Worm (Caenorhabditis elegans) whole organism, L1 larva: ENCODE measurements around the gene T05A8.6.

ENCODE experiments used
- C34B4.2 ChIP-seq: sonication (generic microtip); optimal IDR thresholded peaks from 2 replicates; lab custom pipeline; 2017; ENCODE audit warnings: mild to moderate bottlenecking, missing genetic modification characterization, missing compliant biosample characterization
- ces-1 ChIP-seq: fragments of 150-350 bp; optimal IDR thresholded peaks from 2 replicates; lab custom pipeline; 2014; ENCODE audit warnings: missing biosample characterization, missing genetic modification reagents, missing genetic modification characterization
- dsc-1 ChIP-seq: sonication (generic microtip); optimal IDR thresholded peaks from 2 replicates; lab custom pipeline; 2016; ENCODE audit warnings: mild to moderate bottlenecking, missing genetic modification characterization, missing compliant biosample characterization
- hlh-17 ChIP-seq: fragments of 200-800 bp; sonication (Bioruptor generic); optimal IDR thresholded peaks from 2 replicates; lab custom pipeline; 2018; ENCODE audit warnings: missing genetic modification characterization, mild to moderate bottlenecking, missing compliant biosample characterization, moderate library complexity, borderline replicate concordance
- hlh-4 ChIP-seq: sonication (generic microtip); optimal IDR thresholded peaks from 2 replicates; lab custom pipeline; 2016; ENCODE audit warnings: mild to moderate bottlenecking, missing genetic modification characterization, missing compliant biosample characterization
- jun-1 ChIP-seq: fragments of 150-350 bp; optimal IDR thresholded peaks from 2 replicates; lab custom pipeline; 2014; ENCODE audit warnings: missing biosample characterization, missing genetic modification reagents, missing genetic modification characterization
- lin-35 ChIP-seq, 2 experiments: fragments of 150-350 bp; optimal IDR thresholded peaks; 2 replicates each; lab custom pipeline; 2014; ENCODE audit warnings: missing biosample characterization in 2 of 2, missing genetic modification characterization in 2 of 2, missing genetic modification reagents in 2 of 2
- lsy-2 ChIP-seq, 2 experiments: fragments of 150-350 bp; optimal IDR thresholded peaks; 2 replicates each; lab custom pipeline; 2014; ENCODE audit warnings: missing biosample characterization in 2 of 2, missing genetic modification characterization in 2 of 2
- nhr-237 ChIP-seq: fragments of 150-350 bp; optimal IDR thresholded peaks from 2 replicates; lab custom pipeline; 2014; ENCODE audit warnings: missing biosample characterization, missing genetic modification characterization
- nhr-28 ChIP-seq: fragments of 150-350 bp; optimal IDR thresholded peaks from 2 replicates; lab custom pipeline; 2014; ENCODE audit warnings: missing biosample characterization, missing genetic modification characterization
- unc-62 ChIP-seq: fragments of 150-350 bp; optimal IDR thresholded peaks from 2 replicates; lab custom pipeline; 2014; ENCODE audit warnings: missing biosample characterization, missing genetic modification reagents, missing genetic modification characterization
- xbp-1 ChIP-seq: sonication (generic microtip); optimal IDR thresholded peaks from 2 replicates; lab custom pipeline; 2016; ENCODE audit warnings: missing genetic modification characterization, missing compliant biosample characterization

- no peak for TF ChIP-seq nhr-237
- TF ChIP-seq nhr-28 (tag; lab: Kevin White, UChicago) = no peak
- TF ChIP-seq dsc-1 = no peak
- no peak for TF ChIP-seq hlh-17 (GFP tag; lab: Kevin White, UChicago)
- no peak for TF ChIP-seq xbp-1 (tag; lab: Kevin White, UChicago)
- no peak for TF ChIP-seq ces-1 (GFP tag; lab: Kevin White, UChicago)
- TF ChIP-seq C34B4.2 = no peak
- TF ChIP-seq unc-62 (GFP tag; lab: Kevin White, UChicago) = no peak
- no peak for TF ChIP-seq jun-1 (tag; lab: Kevin White, UChicago)
- TF ChIP-seq lsy-2 (tag; optimal IDR thresholded peaks at IDR 0.05; lab: Kevin White, UChicago) = no peak
- TF ChIP-seq lin-35 (GFP tag; optimal IDR thresholded peaks at IDR 0.05; lab: Kevin White, UChicago) = no peak
- no peak for TF ChIP-seq hlh-4 (tag; lab: Kevin White, UChicago)
Observed at ce11 chrII:2721992-2722391, 17.5 kb downstream of the T05A8.6 start.
